Fruit fly (Drosophila melanogaster) whole organism: ENCODE measurements around the gene Stt3A.

Experiments used
- CG8478 ChIP-seq: fragments of >200 bp; optimal IDR thresholded peaks from 2 replicates; lab custom pipeline; 2018; ENCODE audit warnings: inconsistent platforms
- Dll ChIP-seq: fragments of >200 bp; optimal IDR thresholded peaks from 2 replicates; lab custom pipeline; 2017
- EcR ChIP-seq, 2 experiments: fragments of >200 bp; optimal IDR thresholded peaks; 2 replicates each; lab custom pipeline; 2017; ENCODE audit warnings: missing biosample characterization in 2 of 2, missing genetic modification characterization in 2 of 2, missing genetic modification reagents in 2 of 2
- pan ChIP-seq: fragments of >200 bp; optimal IDR thresholded peaks from 2 replicates; lab custom pipeline; 2017
- psq ChIP-seq: fragments of >200 bp; optimal IDR thresholded peaks from 2 replicates; lab custom pipeline; 2017
- usp ChIP-seq: fragments of >200 bp; optimal IDR thresholded peaks from 2 replicates; lab custom pipeline; 2017; ENCODE audit warnings: missing biosample characterization, missing genetic modification characterization, mixed read lengths

The Stt3A gene

DNA sequence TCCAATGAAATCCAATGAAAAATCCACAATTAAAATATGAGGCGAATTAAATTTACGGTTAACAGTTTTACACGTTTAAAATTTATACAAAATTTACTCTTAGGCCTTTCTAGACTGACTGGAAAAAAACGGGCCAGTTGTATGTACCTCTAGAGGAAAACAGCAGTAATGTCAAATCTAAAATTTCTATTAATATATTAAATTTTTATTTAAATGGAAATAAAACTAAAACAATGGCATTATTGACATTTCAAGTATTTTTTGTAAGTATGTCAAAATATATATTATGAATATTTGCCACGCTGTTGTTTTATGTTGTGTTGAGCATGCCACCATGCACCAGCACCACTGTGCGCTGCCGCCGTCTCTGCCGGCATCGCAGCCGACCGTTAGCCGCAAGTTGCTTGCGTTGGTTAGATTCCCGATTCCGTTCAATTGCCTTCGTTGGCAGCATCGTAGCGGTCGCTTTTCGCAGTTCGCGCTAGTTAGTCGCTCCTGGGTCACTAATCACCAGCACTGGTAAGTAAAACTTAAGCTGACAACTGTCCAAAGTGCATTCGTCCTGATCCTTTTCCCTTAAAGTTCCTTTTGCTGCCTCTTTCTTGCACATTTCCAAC, 8.8 kb downstream of the Stt3A start, which contains the start of gene Cbs:
Gene Cbs, plus strand, starts transcription at position 308 of the 617 bp plus-strand sequence.
- TF ChIP-seq pan (lab: Kevin White, UChicago), result no peak
- TF ChIP-seq Dll (lab: Kevin White, UChicago), result no peak
- no peak for TF ChIP-seq psq (lab: Kevin White, UChicago)
- TF ChIP-seq EcR (GFP tag; optimal IDR thresholded peaks at IDR 0.05; lab: Kevin White, UChicago), result no peak
- TF ChIP-seq CG8478, result no peak

dm6 chrX:21044278-21044830, 9.4 kb downstream of the Stt3A start:
- TF ChIP-seq pan (lab: Kevin White, UChicago) (no peak), usp (GFP tag; lab: Kevin White, UChicago) (no peak), psq (lab: Kevin White, UChicago) (no peak), EcR (GFP tag; optimal IDR thresholded peaks at IDR 0.05; lab: Kevin White, UChicago) (no peak), CG8478 (no peak), Dll (lab: Kevin White, UChicago) (no peak)

dm6 chrX:21042638-21043513, 10.9 kb downstream of the Stt3A start:
- TF ChIP-seq CG8478, result no peak

- TF ChIP-seq pan (lab: Kevin White, UChicago), result no peak
- no peak for TF ChIP-seq EcR (GFP tag; optimal IDR thresholded peaks at IDR 0.05; lab: Kevin White, UChicago)
- TF ChIP-seq psq (lab: Kevin White, UChicago), result no peak
- no peak for TF ChIP-seq usp (GFP tag; lab: Kevin White, UChicago)
- no peak for TF ChIP-seq Dll (lab: Kevin White, UChicago)
- no peak for TF ChIP-seq CG8478
Observed at dm6 chrX:21041825-21042224, 11.9 kb downstream of the Stt3A start, which contains the start of gene Mgstl. Mgstl (plus strand) TSS chrX:21042125.

DNA sequence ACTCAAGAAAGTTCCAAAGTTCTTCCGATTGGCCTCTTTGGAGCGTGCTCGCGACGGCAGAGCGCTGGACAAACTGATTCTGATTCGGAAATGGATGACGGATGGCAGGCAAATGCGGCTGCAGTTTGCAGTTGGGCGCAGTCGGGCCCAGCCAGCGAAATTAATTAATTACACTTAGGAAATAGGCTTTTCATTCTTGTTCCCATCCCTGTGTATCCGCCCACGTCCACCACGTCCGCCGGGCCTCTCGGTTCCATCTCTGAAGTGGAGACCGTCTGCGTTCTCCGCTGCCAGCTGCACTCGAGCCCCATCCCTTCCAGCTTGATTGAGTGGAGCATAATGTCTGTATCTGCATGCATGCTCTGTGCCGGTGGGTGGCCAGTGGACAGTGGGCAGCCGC, 13.2 kb downstream of the Stt3A start, which contains the start of gene CG15449:
Gene CG15449, minus strand, starts transcription at position 101 of the 400 bp plus-strand sequence.
- TF ChIP-seq Dll (lab: Kevin White, UChicago) (no peak), pan (lab: Kevin White, UChicago) (no peak), EcR (GFP tag; optimal IDR thresholded peaks at IDR 0.05; lab: Kevin White, UChicago) (no peak), CG8478 (no peak), psq (lab: Kevin White, UChicago) (no peak), usp (GFP tag; lab: Kevin White, UChicago) (no peak)

- TF ChIP-seq psq (lab: Kevin White, UChicago) (no peak), pan (lab: Kevin White, UChicago) (no peak), Dll (lab: Kevin White, UChicago) (no peak), usp (GFP tag; lab: Kevin White, UChicago) (no peak), CG8478 (no peak)
Observed at dm6 chrX:21035938-21036324, 17.8 kb downstream of the Stt3A start.

dm6 chrX:21035208-21035937, 18.4 kb downstream of the Stt3A start, which contains the start of gene Ntf-2:
Ntf-2 (plus strand) TSS chrX:21035469.
- TF ChIP-seq CG8478 (no peak), psq (lab: Kevin White, UChicago) (no peak), usp (GFP tag; lab: Kevin White, UChicago) (no peak), EcR (GFP tag; optimal IDR thresholded peaks at IDR 0.05; lab: Kevin White, UChicago) (no peak), Dll (lab: Kevin White, UChicago) (no peak), pan (lab: Kevin White, UChicago) (no peak)

- TF ChIP-seq Dll (lab: Kevin White, UChicago) (no peak), psq (lab: Kevin White, UChicago) (no peak), CG8478 (no peak), EcR (GFP tag; optimal IDR thresholded peaks at IDR 0.05; lab: Kevin White, UChicago) (no peak), usp (GFP tag; lab: Kevin White, UChicago) (no peak), pan (lab: Kevin White, UChicago) (no peak)
Observed at dm6 chrX:21034638-21035037, 19.1 kb downstream of the Stt3A start.

DNA sequence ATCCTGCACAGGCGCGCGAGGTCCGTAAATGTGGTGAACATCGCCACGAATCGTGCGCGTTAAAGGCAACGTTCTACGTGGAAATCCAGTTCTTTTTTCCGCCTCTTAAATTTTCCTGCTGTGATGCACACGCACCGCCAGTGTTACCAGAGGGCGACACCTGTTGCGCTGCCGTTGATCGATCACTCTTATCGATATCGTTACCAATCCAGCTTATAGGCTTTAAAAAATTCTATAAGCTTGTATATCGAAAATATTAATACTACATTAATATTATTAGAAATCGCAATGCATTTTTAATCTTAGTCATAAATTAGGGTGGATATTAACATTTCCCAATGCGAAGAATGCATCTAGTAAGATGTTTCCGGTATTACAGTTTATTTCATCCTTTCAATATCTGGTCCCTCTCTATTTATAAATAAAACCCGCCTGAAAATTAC, 21.9 kb downstream of the Stt3A start, which contains the start of gene CG1529:
Gene CG1529, minus strand, starts transcription at position 132 of the 443 bp plus-strand sequence.
- TF ChIP-seq psq (lab: Kevin White, UChicago) (no peak), pan (lab: Kevin White, UChicago) (no peak), CG8478 (no peak), Dll (lab: Kevin White, UChicago) (no peak), usp (GFP tag; lab: Kevin White, UChicago) (no peak)

dm6 chrX:21027929-21028575, 25.7 kb downstream of the Stt3A start, which contains the start of gene CG1532:
CG1532 (minus strand) TSS chrX:21028361.
- TF ChIP-seq psq (lab: Kevin White, UChicago) (no peak), usp (GFP tag; lab: Kevin White, UChicago) (no peak), Dll (lab: Kevin White, UChicago) (no peak), EcR (GFP tag; optimal IDR thresholded peaks at IDR 0.05; lab: Kevin White, UChicago) (no peak), pan (lab: Kevin White, UChicago) (no peak), CG8478 (no peak)
